Worm (Caenorhabditis elegans): ENCODE data around the gene R102.4.

DNA sequence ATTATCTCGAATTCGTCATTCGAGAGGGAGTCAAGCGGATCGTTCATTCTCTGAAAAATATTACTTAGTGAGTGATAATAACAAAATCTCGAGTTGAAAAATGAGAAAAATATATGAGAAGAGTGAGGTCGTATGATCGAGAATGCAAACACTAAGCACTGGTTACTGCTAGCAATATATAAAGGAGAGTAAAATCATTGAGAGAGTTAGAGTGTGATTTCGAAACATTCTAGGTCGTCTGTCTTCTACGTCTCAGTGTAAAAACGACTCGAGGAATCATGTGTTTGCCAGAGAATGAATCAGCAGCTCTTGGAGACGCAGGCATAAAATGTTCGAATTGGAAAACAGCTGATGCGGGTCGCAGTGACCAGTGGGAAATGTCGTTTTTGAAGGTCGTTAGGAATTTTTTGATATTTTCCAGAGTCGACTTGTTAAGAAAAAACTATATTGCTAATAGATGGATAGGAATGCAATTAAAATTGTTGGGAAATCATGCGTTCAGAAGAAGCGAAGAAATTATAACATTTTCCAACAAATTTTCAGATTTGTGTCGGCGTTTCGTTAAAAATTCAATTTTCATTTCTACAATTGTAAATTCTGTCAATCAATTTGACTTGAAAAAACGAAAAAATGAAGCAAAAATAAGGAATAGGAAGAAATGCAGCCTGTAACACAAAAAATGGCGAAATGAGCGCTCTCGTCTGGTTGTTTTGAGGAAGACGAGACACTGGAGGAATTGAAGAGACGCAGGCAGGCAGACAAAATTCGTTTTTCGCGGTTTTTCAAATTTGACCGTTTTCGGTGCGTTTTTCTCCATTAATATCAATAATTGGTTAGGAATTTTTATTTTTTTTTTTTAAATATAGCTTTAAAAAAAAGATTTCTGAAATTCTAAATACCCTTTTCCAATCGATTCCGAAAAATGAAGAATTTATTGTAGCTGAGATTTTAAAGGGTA, 2.2 kb upstream of the R102.4 start, which contains the start of gene allo-1:
- no peak for TF ChIP-seq nhr-41 (GFP tag; IDR thresholded peaks at IDR 0.05)
- peak; percentile 7 for TF ChIP-seq pqm-1 (tag; optimal IDR thresholded peaks at IDR 0.05)
- TF ChIP-seq nhr-25 (tag; optimal IDR thresholded peaks at IDR 0.05; ENCODE audit: borderline replicate concordance, insufficient read depth): no peak
- no peak for TF ChIP-seq php-3 (GFP tag; IDR thresholded peaks at IDR 0.05)
- 0 out of 2 replicates have a peak, but pooled peaks have one; percentile 47 for TF ChIP-seq pha-4 (GFP tag; IDR thresholded peaks at IDR 0.05)
- TF ChIP-seq pha-4 (tag; optimal IDR thresholded peaks at IDR 0.05): no peak

All from whole organism, L4 larva.